Worm (Caenorhabditis elegans) whole organism, L2 larva: ENCODE measurements around the gene snt-7.

Experiments used
- ZK546.5 ChIP-seq: sonication (generic microtip); optimal IDR thresholded peaks from 2 replicates; lab custom pipeline; 2017; ENCODE audit warnings: missing biosample characterization, missing genetic modification characterization
- elt-3 ChIP-seq: sonication (generic microtip); optimal IDR thresholded peaks from 2 replicates; lab custom pipeline; 2017; ENCODE audit warnings: missing biosample characterization, missing genetic modification characterization
- lin-11 ChIP-seq: fragments of 150-350 bp; sonication (generic microtip); optimal IDR thresholded peaks from 2 replicates; lab custom pipeline; 2014; ENCODE audit warnings: missing biosample characterization, missing genetic modification characterization, inconsistent platforms, mixed read lengths
- lsy-2 ChIP-seq, 2 experiments: fragments of 150-350 bp in 1 of 2; sonication (generic microtip) in 1 of 2; optimal IDR thresholded peaks; 2 replicates each; lab custom pipeline; 2014 to 2017; ENCODE audit warnings: missing biosample characterization in 2 of 2, missing genetic modification characterization in 2 of 2
- mdl-1 ChIP-seq, 2 experiments: fragments of 150-350 bp in 1 of 2; sonication (generic microtip) in 1 of 2; optimal IDR thresholded peaks; 2 replicates each; lab custom pipeline; 2017; ENCODE audit warnings: missing biosample characterization in 2 of 2, missing genetic modification characterization in 2 of 2
- nhr-11 ChIP-seq: fragments of 150-350 bp; optimal IDR thresholded peaks from 2 replicates; lab custom pipeline; 2014; ENCODE audit warnings: missing biosample characterization, missing genetic modification characterization
- nhr-237 ChIP-seq: fragments of 150-350 bp; optimal IDR thresholded peaks from 2 replicates; lab custom pipeline; 2014; ENCODE audit warnings: missing biosample characterization, missing genetic modification characterization
- snpc-4 ChIP-seq: fragments of 150-350 bp; optimal IDR thresholded peaks from 2 replicates; lab custom pipeline; 2014; ENCODE audit warnings: missing biosample characterization, missing genetic modification characterization
- zag-1 ChIP-seq: fragments of 150-350 bp; optimal IDR thresholded peaks from 2 replicates; lab custom pipeline; 2014; ENCODE audit warnings: missing biosample characterization, missing genetic modification characterization
- ztf-1 ChIP-seq: fragments of 200-800 bp; sonication (Bioruptor generic); conservative IDR thresholded peaks from 2 replicates; pipeline ENCODE4 v1.3.6; 2022; ENCODE audit warnings: missing genetic modification characterization, missing compliant biosample characterization

DNA sequence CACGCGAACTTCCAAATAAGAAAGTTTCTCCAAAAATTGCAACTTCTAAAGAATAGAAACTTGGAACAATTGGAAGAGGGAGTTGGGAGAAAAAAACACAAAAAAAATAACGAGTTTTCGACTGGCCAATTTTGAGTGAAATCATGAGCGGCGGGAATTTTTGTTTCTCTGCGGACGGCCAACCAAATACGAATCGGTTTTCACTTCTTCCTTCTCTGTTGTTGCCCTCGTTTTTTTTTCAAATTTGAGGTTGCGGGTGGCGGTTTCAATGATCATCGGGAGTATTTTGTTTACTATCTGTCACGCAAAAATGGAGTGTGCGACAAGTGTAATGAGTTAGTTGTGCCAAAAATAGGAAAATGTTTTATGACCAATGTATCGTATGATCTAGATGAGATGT, 34.7 kb upstream of the snt-7 start:
- TF ChIP-seq nhr-237: no peak
- TF ChIP-seq snpc-4 (tag; lab: Kevin White, UChicago): no peak
- no peak for TF ChIP-seq mdl-1 (tag; optimal IDR thresholded peaks at IDR 0.05; lab: Kevin White, UChicago)
- TF ChIP-seq ztf-1 (GFP tag; lab: Robert Waterston, UW): no peak
- no peak for TF ChIP-seq lsy-2 (tag; optimal IDR thresholded peaks at IDR 0.05; lab: Kevin White, UChicago)
- no peak for TF ChIP-seq lin-11 (tag; lab: Kevin White, UChicago)
- TF ChIP-seq zag-1: no peak
- no peak for TF ChIP-seq nhr-11 (tag; lab: Kevin White, UChicago)
- no peak for TF ChIP-seq elt-3 (tag; lab: Kevin White, UChicago)
- TF ChIP-seq ZK546.5: no peak
